Worm (Caenorhabditis elegans) whole organism, L4 larva: ENCODE measurements around the gene C45B2.2.

Experiments used
- F49E8.2 ChIP-seq: sonication (generic microtip); optimal IDR thresholded peaks from 2 replicates; lab custom pipeline; 2016; ENCODE audit warnings: missing compliant biosample characterization, mild to moderate bottlenecking, missing genetic modification characterization, borderline replicate concordance
- lin-39 ChIP-seq: fragments of 150-350 bp; optimal IDR thresholded peaks from 2 replicates; lab custom pipeline; 2014; ENCODE audit warnings: missing biosample characterization, missing genetic modification reagents, missing genetic modification characterization
- nhr-76 ChIP-seq: fragments of 150-350 bp; optimal IDR thresholded peaks from 2 replicates; lab custom pipeline; 2014; ENCODE audit warnings: missing biosample characterization, missing genetic modification characterization

DNA sequence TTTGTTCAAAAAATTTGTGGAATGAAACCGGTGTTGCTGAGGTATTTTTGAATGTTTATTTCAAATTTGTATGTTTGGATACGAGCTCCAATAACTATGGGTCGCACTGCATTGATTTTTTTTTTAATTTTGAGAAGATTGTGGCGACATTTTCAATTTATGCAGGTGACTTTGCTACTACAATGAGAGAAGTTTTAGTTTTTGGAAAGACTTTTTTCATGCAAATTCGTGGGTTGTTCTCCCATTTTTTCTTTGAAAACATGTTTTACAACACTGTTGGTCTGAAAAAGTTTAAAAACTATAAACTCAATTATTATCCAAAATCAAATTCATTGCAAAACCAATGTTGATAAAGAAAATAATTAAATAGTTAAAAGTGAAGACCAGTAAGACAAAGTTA is 4.2 kb downstream of the C45B2.2 start:
- TF ChIP-seq F49E8.2 (tag; lab: Kevin White, UChicago) (no peak), nhr-76 (tag; lab: Kevin White, UChicago) (no peak), lin-39 (tag; lab: Kevin White, UChicago) (no peak)
